Fruit fly (Drosophila melanogaster) whole organism, pupa: ENCODE measurements around the gene CG4496.

Experiments
- CG8159 ChIP-seq: fragments of 200-800 bp; sonication (Bioruptor generic); optimal IDR thresholded peaks from 3 replicates; lab custom pipeline; 2018; ENCODE audit warnings: missing biosample characterization, mild to moderate bottlenecking, missing genetic modification characterization, moderate library complexity
- EcR ChIP-seq: fragments of 200-800 bp; sonication (Bioruptor generic); optimal IDR thresholded peaks from 3 replicates; lab custom pipeline; 2019; ENCODE audit warnings: missing biosample characterization, missing genetic modification characterization, mild to moderate bottlenecking, moderate library complexity, missing genetic modification reagents
- Pif1A ChIP-seq: fragments of 200-800 bp; sonication (Bioruptor generic); optimal IDR thresholded peaks from 3 replicates; lab custom pipeline; 2016; ENCODE audit warnings: missing biosample characterization, missing genetic modification characterization
- Pif1B ChIP-seq: fragments of 200-800 bp; sonication (Bioruptor generic); optimal IDR thresholded peaks from 3 replicates; lab custom pipeline; 2016; ENCODE audit warnings: missing biosample characterization, missing genetic modification characterization
- rn ChIP-seq: fragments of 200-800 bp; sonication (Bioruptor generic); IDR thresholded peaks from 2 replicates; pipeline ENCODE4 v1.3.6; 2022; ENCODE audit warnings: missing biosample characterization, missing genetic modification characterization

DNA sequence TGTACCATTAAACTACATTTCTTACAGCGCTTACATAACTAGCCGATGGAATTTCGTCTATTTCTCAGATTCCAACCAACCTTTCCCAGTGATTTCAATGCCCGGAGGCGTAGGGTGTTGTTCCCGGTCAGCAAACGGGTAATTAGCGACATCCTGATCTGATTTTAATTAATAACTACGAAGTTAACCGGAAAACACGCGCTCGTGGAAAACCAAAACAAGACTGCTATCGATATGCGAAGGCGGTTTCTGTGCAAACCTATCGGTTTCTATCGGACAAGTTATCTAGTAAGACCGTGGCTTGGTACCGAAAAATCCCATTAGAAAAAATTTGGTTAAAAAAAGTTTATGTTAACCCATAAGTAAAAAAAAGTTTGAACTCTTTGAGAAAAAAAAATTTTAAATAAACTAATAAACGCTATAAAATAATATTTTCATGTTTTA, 33.0 kb upstream of the CG4496 start, which contains the start of gene mEFG1:
- no peak for TF ChIP-seq CG8159 (tag; lab: Kevin White, UChicago)
- no peak for TF ChIP-seq EcR (GFP tag; lab: Kevin White, UChicago)
- no peak for TF ChIP-seq rn (GFP tag; lab: Robert Waterston, UW)
- TF ChIP-seq Pif1B (GFP tag; lab: Kevin White, UChicago): no peak
- TF ChIP-seq Pif1A: no peak
